Worm (Caenorhabditis elegans): ENCODE measurements around the gene Y37E11B.10.

DNA sequence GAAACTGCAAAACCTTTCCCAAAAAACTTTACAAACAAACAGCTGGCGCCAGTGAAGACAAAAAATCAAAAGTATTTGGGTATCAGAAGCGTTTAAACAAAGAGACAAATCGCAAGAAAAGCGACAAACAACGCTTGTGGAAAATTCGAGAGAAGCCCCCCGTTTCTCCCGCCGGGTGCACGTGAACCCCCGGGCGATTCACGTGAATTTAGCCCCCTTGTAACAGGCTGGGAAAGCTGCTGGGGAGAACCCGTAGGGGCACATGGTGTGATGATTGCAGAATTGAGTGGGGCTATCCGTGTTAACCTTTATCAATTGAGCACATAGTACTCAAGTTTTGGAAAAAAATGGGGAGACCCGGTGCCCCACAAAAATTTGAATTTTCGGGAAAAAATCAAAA is 47.9 kb upstream of the Y37E11B.10 start:
- TF ChIP-seq F49E8.2 (tag; optimal IDR thresholded peaks at IDR 0.05; ENCODE audit: borderline replicate concordance) (no peak), nhr-77 (tag; optimal IDR thresholded peaks at IDR 0.05) (no peak), rbr-2 (tag; optimal IDR thresholded peaks at IDR 0.05) (peak; percentile 28), nhr-11 (tag; optimal IDR thresholded peaks at IDR 0.05) (peak; percentile 82), ctbp-1 (GFP tag; IDR thresholded peaks at IDR 0.05) (no peak), unc-62 (GFP tag; optimal IDR thresholded peaks at IDR 0.05 in 1 of 2) (peak in 1 of 2 experiments; percentile 69), unc-62 (tag; optimal IDR thresholded peaks at IDR 0.05) (no peak), nhr-28 (tag; optimal IDR thresholded peaks at IDR 0.05) (peak; percentile 53), fkh-10 (GFP tag; optimal IDR thresholded peaks at IDR 0.05) (no peak), unc-130 (GFP tag; optimal IDR thresholded peaks at IDR 0.05) (no peak)

All from whole organism, L4 larva.